Worm (Caenorhabditis elegans) whole organism, L2 larva: ENCODE measurements around the gene ddp-1.

Experiments
- C34F6.9 ChIP-seq: fragments of 150-350 bp; optimal IDR thresholded peaks from 2 replicates; lab custom pipeline; 2014; ENCODE audit warnings: missing biosample characterization, missing genetic modification characterization
- F13H6.1 ChIP-seq: sonication (generic microtip); optimal IDR thresholded peaks from 2 replicates; lab custom pipeline; 2016; ENCODE audit warnings: missing genetic modification characterization, missing compliant biosample characterization
- R02D3.7 ChIP-seq: fragments of 150-350 bp; optimal IDR thresholded peaks from 2 replicates; lab custom pipeline; 2014; ENCODE audit warnings: missing biosample characterization, missing genetic modification characterization
- Y55F3AM.14 ChIP-seq: fragments of 200-800 bp; sonication (Bioruptor generic); optimal IDR thresholded peaks from 2 replicates; lab custom pipeline; 2018; ENCODE audit warnings: mild to moderate bottlenecking, missing genetic modification characterization, missing compliant biosample characterization
- ZK546.5 ChIP-seq: sonication (generic microtip); optimal IDR thresholded peaks from 2 replicates; lab custom pipeline; 2017; ENCODE audit warnings: missing biosample characterization, missing genetic modification characterization
- alr-1 ChIP-seq: fragments of 150-350 bp; optimal IDR thresholded peaks from 2 replicates; lab custom pipeline; 2014; ENCODE audit warnings: missing biosample characterization, missing genetic modification characterization
- aly-2 ChIP-seq: fragments of 150-350 bp; optimal IDR thresholded peaks from 2 replicates; lab custom pipeline; 2014; ENCODE audit warnings: missing biosample characterization, missing genetic modification characterization
- ama-1 ChIP-seq: fragments of 150-350 bp; optimal IDR thresholded peaks from 2 replicates; lab custom pipeline; 2018; ENCODE audit warnings: inconsistent platforms
- blmp-1 ChIP-seq: sonication (generic microtip); optimal IDR thresholded peaks from 2 replicates; lab custom pipeline; 2017; ENCODE audit warnings: missing genetic modification characterization, mild to moderate bottlenecking, missing compliant biosample characterization, antibody characterized with exemption, moderate library complexity; ENCODE audit not compliant: insufficient read depth
- ceh-16 ChIP-seq: fragments of 150-350 bp; optimal IDR thresholded peaks from 2 replicates; lab custom pipeline; 2014; ENCODE audit warnings: missing biosample characterization, missing genetic modification characterization
- ceh-82 ChIP-seq: fragments of 150-350 bp; optimal IDR thresholded peaks from 2 replicates; lab custom pipeline; 2014; ENCODE audit warnings: missing biosample characterization, missing genetic modification characterization
- crh-2 ChIP-seq: sonication (generic microtip); optimal IDR thresholded peaks from 2 replicates; lab custom pipeline; 2017; ENCODE audit warnings: missing biosample characterization, missing genetic modification characterization
- dmd-4 ChIP-seq: sonication (generic microtip); optimal IDR thresholded peaks from 2 replicates; lab custom pipeline; 2017; ENCODE audit warnings: missing biosample characterization, missing genetic modification characterization
- egl-27 ChIP-seq: sonication (generic microtip); optimal IDR thresholded peaks from 3 replicates; lab custom pipeline; 2017; ENCODE audit warnings: missing biosample characterization, missing genetic modification reagents, missing genetic modification characterization
- elt-1 ChIP-seq: fragments of 150-350 bp; optimal IDR thresholded peaks from 2 replicates; lab custom pipeline; 2014; ENCODE audit warnings: missing biosample characterization, missing genetic modification characterization
- elt-3 ChIP-seq: sonication (generic microtip); optimal IDR thresholded peaks from 2 replicates; lab custom pipeline; 2017; ENCODE audit warnings: missing biosample characterization, missing genetic modification characterization
- fos-1 ChIP-seq: fragments of 150-350 bp; optimal IDR thresholded peaks from 2 replicates; lab custom pipeline; 2014; ENCODE audit warnings: missing biosample characterization, missing genetic modification characterization
- gmeb-1 ChIP-seq: fragments of 150-350 bp; optimal IDR thresholded peaks from 2 replicates; lab custom pipeline; 2014; ENCODE audit warnings: missing biosample characterization, missing genetic modification characterization
- lin-11 ChIP-seq: fragments of 150-350 bp; sonication (generic microtip); optimal IDR thresholded peaks from 2 replicates; lab custom pipeline; 2014; ENCODE audit warnings: missing biosample characterization, missing genetic modification characterization, inconsistent platforms, mixed read lengths
- lin-13 ChIP-seq: fragments of 150-350 bp; optimal IDR thresholded peaks from 2 replicates; lab custom pipeline; 2014; ENCODE audit warnings: missing biosample characterization, missing genetic modification reagents, missing genetic modification characterization
- lin-39 ChIP-seq: fragments of 150-350 bp; optimal IDR thresholded peaks from 2 replicates; lab custom pipeline; 2014; ENCODE audit warnings: missing biosample characterization, missing genetic modification reagents, missing genetic modification characterization
- lsy-2 ChIP-seq, 2 experiments: fragments of 150-350 bp in 1 of 2; sonication (generic microtip) in 1 of 2; optimal IDR thresholded peaks; 2 replicates each; lab custom pipeline; 2014 to 2017; ENCODE audit warnings: missing biosample characterization in 2 of 2, missing genetic modification characterization in 2 of 2
- mab-5 ChIP-seq: fragments of 150-350 bp; optimal IDR thresholded peaks from 2 replicates; lab custom pipeline; 2014; ENCODE audit warnings: missing biosample characterization, missing genetic modification characterization
- mbf-1 ChIP-seq: sonication (generic microtip); optimal IDR thresholded peaks from 2 replicates; lab custom pipeline; 2017; ENCODE audit warnings: missing biosample characterization, missing genetic modification characterization
- mdl-1 ChIP-seq, 2 experiments: fragments of 150-350 bp in 1 of 2; sonication (generic microtip) in 1 of 2; optimal IDR thresholded peaks; 2 replicates each; lab custom pipeline; 2017; ENCODE audit warnings: missing biosample characterization in 2 of 2, missing genetic modification characterization in 2 of 2
- nhr-10 ChIP-seq: sonication (generic microtip); optimal IDR thresholded peaks from 2 replicates; lab custom pipeline; 2017; ENCODE audit warnings: missing biosample characterization, missing genetic modification characterization
- nhr-11 ChIP-seq: fragments of 150-350 bp; optimal IDR thresholded peaks from 2 replicates; lab custom pipeline; 2014; ENCODE audit warnings: missing biosample characterization, missing genetic modification characterization
- nhr-12 ChIP-seq: fragments of 150-350 bp; optimal IDR thresholded peaks from 2 replicates; lab custom pipeline; 2014; ENCODE audit warnings: missing biosample characterization, missing genetic modification characterization
- nhr-129 ChIP-seq: fragments of 150-350 bp; optimal IDR thresholded peaks from 2 replicates; lab custom pipeline; 2014; ENCODE audit warnings: missing biosample characterization, missing genetic modification characterization
- nhr-21 ChIP-seq: fragments of 150-350 bp; optimal IDR thresholded peaks from 2 replicates; lab custom pipeline; 2014; ENCODE audit warnings: missing biosample characterization, missing genetic modification characterization
- nhr-23 ChIP-seq: fragments of 150-350 bp; optimal IDR thresholded peaks from 2 replicates; lab custom pipeline; 2014; ENCODE audit warnings: missing biosample characterization, missing genetic modification reagents, missing genetic modification characterization
- nhr-237 ChIP-seq: fragments of 150-350 bp; optimal IDR thresholded peaks from 2 replicates; lab custom pipeline; 2014; ENCODE audit warnings: missing biosample characterization, missing genetic modification characterization
- nhr-25 ChIP-seq: fragments of 150-350 bp; sonication (generic microtip); optimal IDR thresholded peaks from 3 replicates; lab custom pipeline; 2014; ENCODE audit warnings: missing biosample characterization, missing genetic modification characterization
- nhr-6 ChIP-seq: fragments of 150-350 bp; optimal IDR thresholded peaks from 2 replicates; lab custom pipeline; 2014; ENCODE audit warnings: missing biosample characterization, missing genetic modification characterization
- nhr-77 ChIP-seq: fragments of 150-350 bp; optimal IDR thresholded peaks from 2 replicates; lab custom pipeline; 2014; ENCODE audit warnings: missing biosample characterization, missing genetic modification characterization
- peb-1 ChIP-seq: fragments of 150-350 bp; optimal IDR thresholded peaks from 2 replicates; lab custom pipeline; 2014; ENCODE audit warnings: missing biosample characterization, missing genetic modification characterization
- sem-4 ChIP-seq: fragments of 150-350 bp; optimal IDR thresholded peaks from 2 replicates; lab custom pipeline; 2014; ENCODE audit warnings: missing biosample characterization, missing genetic modification reagents, missing genetic modification characterization
- skn-1 ChIP-seq: sonication (generic microtip); optimal IDR thresholded peaks from 2 replicates; lab custom pipeline; 2017; ENCODE audit warnings: missing biosample characterization, missing genetic modification characterization
- sma-3 ChIP-seq: sonication (generic microtip); optimal IDR thresholded peaks from 2 replicates; lab custom pipeline; 2016; ENCODE audit warnings: missing genetic modification reagents, missing genetic modification characterization, missing compliant biosample characterization
- sma-9 ChIP-seq, 2 experiments: fragments of 150-350 bp in 1 of 2; sonication (generic microtip) in 1 of 2; optimal IDR thresholded peaks; 2 replicates each; lab custom pipeline; 2014 to 2016; ENCODE audit warnings: missing genetic modification characterization in 2 of 2, mild to moderate bottlenecking in 1 of 2, missing biosample characterization in 1 of 2, missing compliant biosample characterization in 1 of 2, missing genetic modification reagents in 1 of 2, moderate library complexity in 1 of 2
- snpc-4 ChIP-seq: fragments of 150-350 bp; optimal IDR thresholded peaks from 2 replicates; lab custom pipeline; 2014; ENCODE audit warnings: missing biosample characterization, missing genetic modification characterization
- unc-39 ChIP-seq: fragments of 150-350 bp; optimal IDR thresholded peaks from 2 replicates; lab custom pipeline; 2014; ENCODE audit warnings: missing biosample characterization, missing genetic modification characterization
- unc-55 ChIP-seq: fragments of 150-350 bp; sonication (generic microtip); optimal IDR thresholded peaks from 3 replicates; lab custom pipeline; 2014; ENCODE audit warnings: missing biosample characterization, missing genetic modification reagents, missing genetic modification characterization
- unc-62 ChIP-seq: fragments of 150-350 bp; optimal IDR thresholded peaks from 2 replicates; lab custom pipeline; 2014; ENCODE audit warnings: missing biosample characterization, missing genetic modification reagents, missing genetic modification characterization
- zag-1 ChIP-seq: fragments of 150-350 bp; optimal IDR thresholded peaks from 2 replicates; lab custom pipeline; 2014; ENCODE audit warnings: missing biosample characterization, missing genetic modification characterization
- ztf-1 ChIP-seq: fragments of 200-800 bp; sonication (Bioruptor generic); conservative IDR thresholded peaks from 2 replicates; pipeline ENCODE4 v1.3.6; 2022; ENCODE audit warnings: missing genetic modification characterization, missing compliant biosample characterization
- ztf-11 ChIP-seq: sonication (generic microtip); optimal IDR thresholded peaks from 2 replicates; lab custom pipeline; 2017; ENCODE audit warnings: missing biosample characterization, missing genetic modification characterization
- ztf-4 ChIP-seq: fragments of 150-350 bp; optimal IDR thresholded peaks from 2 replicates; lab custom pipeline; 2014; ENCODE audit warnings: missing biosample characterization, missing genetic modification characterization

ddp-1 gene

DNA sequence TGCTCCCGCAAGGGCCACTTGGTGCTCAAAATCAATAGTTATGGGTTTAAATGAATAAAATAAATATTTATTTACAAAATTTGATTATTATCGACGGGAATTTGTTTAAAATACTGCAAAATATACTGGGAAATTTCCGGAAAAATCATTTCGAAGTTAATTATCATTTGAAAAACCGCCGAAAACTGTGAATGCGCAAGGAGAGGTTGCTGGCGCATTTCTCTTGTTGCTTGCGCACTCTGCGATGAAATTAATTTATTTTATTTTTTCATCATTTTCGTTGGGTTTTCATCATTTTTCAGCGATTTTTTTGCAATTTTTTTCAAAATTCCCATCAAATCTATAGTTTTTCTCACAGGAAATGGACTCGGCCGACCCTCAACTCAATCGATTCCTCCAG, at the start of gene ddp-1:
Gene ddp-1, plus strand, starts transcription at position 357 of the 400 bp plus-strand sequence.
- TF ChIP-seq lsy-2 (tag; optimal IDR thresholded peaks at IDR 0.05; lab: Kevin White, UChicago) = peak; percentile 95 to 97
- TF ChIP-seq nhr-21 (tag; lab: Kevin White, UChicago) = peak; percentile 95
- TF ChIP-seq ceh-16 = peak; percentile 81
- peak; percentile 91 for TF ChIP-seq egl-27
- no peak for TF ChIP-seq alr-1 (tag; lab: Kevin White, UChicago)
- TF ChIP-seq lin-39 (tag; lab: Kevin White, UChicago) = peak; percentile 59
- TF ChIP-seq lin-13 (GFP tag; lab: Kevin White, UChicago) = peak; percentile 97
- TF ChIP-seq zag-1 = peak; percentile 80
- TF ChIP-seq elt-1 (tag; lab: Kevin White, UChicago) = no peak
- peak; percentile 78 for TF ChIP-seq nhr-129 (tag; lab: Kevin White, UChicago)
- peak; percentile 69 for TF ChIP-seq snpc-4 (tag; lab: Kevin White, UChicago)
- TF ChIP-seq gmeb-1 (tag; lab: Kevin White, UChicago) = peak; percentile 100
- peak; percentile 93 for TF ChIP-seq F13H6.1 (tag; lab: Kevin White, UChicago)
- TF ChIP-seq ztf-4 (tag; lab: Kevin White, UChicago) = peak; percentile 89
- peak; percentile 74 for TF ChIP-seq nhr-77 (tag; lab: Kevin White, UChicago)
- TF ChIP-seq fos-1 (tag; lab: Kevin White, UChicago) = peak; percentile 87
- peak; percentile 97 for TF ChIP-seq C34F6.9
- TF ChIP-seq mbf-1 (tag; lab: Kevin White, UChicago) = peak; percentile 41
- TF ChIP-seq blmp-1 (tag; lab: Kevin White, UChicago) = peak; percentile 71
- TF ChIP-seq nhr-23 (tag; lab: Kevin White, UChicago) = no peak
- TF ChIP-seq nhr-237 (tag; lab: Kevin White, UChicago) = peak; percentile 83
- peak; percentile 73 for TF ChIP-seq R02D3.7 (tag; lab: Kevin White, UChicago)
- TF ChIP-seq nhr-10 (tag; lab: Kevin White, UChicago) = peak; percentile 91
- peak; percentile 63 for TF ChIP-seq ztf-11
- TF ChIP-seq nhr-11 = no peak
- peak; percentile 96 for TF ChIP-seq sma-3 (GFP tag; lab: Kevin White, UChicago)
- TF ChIP-seq sma-9 (GFP tag; optimal IDR thresholded peaks at IDR 0.05; lab: Kevin White, UChicago) = peak; percentile 98
- TF ChIP-seq sma-9 (tag; optimal IDR thresholded peaks at IDR 0.05; lab: Kevin White, UChicago) = no peak
- peak; percentile 88 for TF ChIP-seq lin-11 (tag; lab: Kevin White, UChicago)
- peak; percentile 71 for TF ChIP-seq aly-2 (tag; lab: Kevin White, UChicago)
- TF ChIP-seq dmd-4 = peak; percentile 64
- TF ChIP-seq mab-5 = peak; percentile 94
- TF ChIP-seq peb-1 (tag; lab: Kevin White, UChicago) = no peak
- no peak for TF ChIP-seq ztf-1 (GFP tag; lab: Robert Waterston, UW)
- TF ChIP-seq skn-1 = no peak
- peak in 1 of 2 experiments; percentile 69 for TF ChIP-seq mdl-1 (tag; optimal IDR thresholded peaks at IDR 0.05; lab: Kevin White, UChicago)
- TF ChIP-seq unc-39 (tag; lab: Kevin White, UChicago) = no peak
- peak; percentile 99 for TF ChIP-seq unc-55
- TF ChIP-seq nhr-6 = peak; percentile 93
- no peak for TF ChIP-seq elt-3 (tag; lab: Kevin White, UChicago)
- peak; percentile 96 for TF ChIP-seq nhr-25 (tag; lab: Kevin White, UChicago)
- TF ChIP-seq ceh-82 (tag; lab: Kevin White, UChicago) = peak; percentile 83
- peak; percentile 90 for TF ChIP-seq sem-4 (tag; lab: Kevin White, UChicago)
- peak; percentile 96 for TF ChIP-seq crh-2 (tag; lab: Kevin White, UChicago)
- peak; percentile 82 for TF ChIP-seq unc-62 (GFP tag; lab: Kevin White, UChicago)
- peak; percentile 77 for TF ChIP-seq ZK546.5
- peak; percentile 80 for TF ChIP-seq Y55F3AM.14 (GFP tag; lab: Kevin White, UChicago)
- peak; percentile 87 for TF ChIP-seq ama-1
- TF ChIP-seq nhr-12 (tag; lab: Kevin White, UChicago) = no peak
- TF ChIP-seq, all 48 proteins: peak for 38
